Worm (Caenorhabditis elegans) whole organism, young adult: ENCODE data around the gene M110.3.

Experiments used
- B0019.2 ChIP-seq: fragments of 200-800 bp; sonication (Bioruptor generic); conservative IDR thresholded peaks from 2 replicates; pipeline ENCODE4 v1.3.6; 2022; ENCODE audit warnings: missing genetic modification reagents, missing genetic modification characterization, missing compliant biosample characterization
- B0261.1 ChIP-seq: sonication (generic microtip); optimal IDR thresholded peaks from 2 replicates; lab custom pipeline; 2016; ENCODE audit warnings: mild to moderate bottlenecking, missing genetic modification characterization, moderate library complexity, missing compliant biosample characterization
- D2030.7 ChIP-seq: fragments of 200-800 bp; sonication (Bioruptor generic); IDR thresholded peaks from 2 replicates; pipeline ENCODE4 v1.3.6; 2022; ENCODE audit warnings: missing genetic modification reagents, missing genetic modification characterization, missing compliant biosample characterization
- F57A8.1 ChIP-seq: fragments of 200-800 bp; sonication (Bioruptor generic); optimal IDR thresholded peaks from 2 replicates; lab custom pipeline; 2018; ENCODE audit warnings: mild to moderate bottlenecking, missing genetic modification characterization, moderate library complexity, missing compliant biosample characterization
- T26A5.8 ChIP-seq: sonication (generic microtip); optimal IDR thresholded peaks from 2 replicates; lab custom pipeline; 2016; ENCODE audit warnings: missing genetic modification characterization, missing compliant biosample characterization
- Y67H2A.10 ChIP-seq: fragments of 200-800 bp; sonication (Bioruptor generic); conservative IDR thresholded peaks from 2 replicates; pipeline ENCODE4 v1.3.6; 2022; ENCODE audit warnings: missing genetic modification reagents, missing genetic modification characterization, missing compliant biosample characterization
- Y95B8A.8 ChIP-seq: fragments of 200-800 bp; sonication (Bioruptor generic); IDR thresholded peaks from 2 replicates; pipeline ENCODE4 v1.3.6; 2022; ENCODE audit warnings: missing genetic modification reagents, missing genetic modification characterization, missing compliant biosample characterization
- ama-1 ChIP-seq, 3 experiments: fragments of 150-350 bp in 1 of 3; sonication (generic microtip) in 2 of 3; optimal IDR thresholded peaks; 2 replicates each; lab custom pipeline; 2014 to 2018; ENCODE audit warnings: missing biosample characterization in 2 of 3, missing genetic modification characterization in 2 of 3, missing genetic modification reagents in 2 of 3
- atf-7 ChIP-seq: sonication (generic microtip); optimal IDR thresholded peaks from 2 replicates; lab custom pipeline; 2017; ENCODE audit warnings: mild to moderate bottlenecking, missing genetic modification characterization, missing compliant biosample characterization
- athp-1 ChIP-seq: sonication (generic microtip); optimal IDR thresholded peaks from 2 replicates; lab custom pipeline; 2017; ENCODE audit warnings: mild to moderate bottlenecking, missing genetic modification characterization, missing compliant biosample characterization
- attf-3 ChIP-seq: fragments of 200-800 bp; sonication (Bioruptor generic); conservative IDR thresholded peaks from 2 replicates; pipeline ENCODE4 v1.3.6; 2022; ENCODE audit warnings: missing genetic modification reagents, missing genetic modification characterization, missing compliant biosample characterization
- attf-6 ChIP-seq: fragments of 200-800 bp; sonication (Bioruptor generic); IDR thresholded peaks from 2 replicates; pipeline ENCODE4 v1.3.6; 2022; ENCODE audit warnings: missing genetic modification reagents, missing genetic modification characterization, missing compliant biosample characterization
- cebp-1 ChIP-seq, 2 experiments: fragments of 200-800 bp in 1 of 2; sonication (Bioruptor generic) in 1 of 2; sonication (generic microtip) in 1 of 2; IDR thresholded peaks in 1 of 2; optimal IDR thresholded peaks in 1 of 2; 2 replicates each; pipeline versions ENCODE4 v1.3.6 to Lab custom; 2017 to 2022; ENCODE audit warnings: missing compliant biosample characterization in 2 of 2, missing genetic modification characterization in 2 of 2, mild to moderate bottlenecking in 1 of 2, missing genetic modification reagents in 1 of 2, moderate library complexity in 1 of 2
- cebp-2 ChIP-seq: fragments of 200-800 bp; sonication (Bioruptor generic); IDR thresholded peaks from 2 replicates; pipeline ENCODE4 v1.3.6; 2022; ENCODE audit warnings: missing genetic modification characterization, missing compliant biosample characterization
- dox-1 ChIP-seq: fragments of 200-800 bp; sonication (Bioruptor generic); IDR thresholded peaks from 2 replicates; pipeline ENCODE4 v1.3.6; 2022; ENCODE audit warnings: missing genetic modification reagents, missing genetic modification characterization, missing compliant biosample characterization
- gei-17 ChIP-seq: fragments of 200-800 bp; sonication (Bioruptor generic); optimal IDR thresholded peaks from 2 replicates; lab custom pipeline; 2018; ENCODE audit warnings: mild to moderate bottlenecking, missing genetic modification characterization, missing compliant biosample characterization
- him-1 ChIP-seq: sonication (generic microtip); optimal IDR thresholded peaks from 2 replicates; lab custom pipeline; 2016; ENCODE audit warnings: missing genotype, missing genetic modification reagents, missing genetic modification characterization, missing compliant biosample characterization
- hlh-26 ChIP-seq: fragments of 200-800 bp; sonication (Bioruptor generic); conservative IDR thresholded peaks from 2 replicates; pipeline ENCODE4 v1.3.6; 2022; ENCODE audit warnings: missing genetic modification reagents, missing genetic modification characterization, missing compliant biosample characterization
- hrde-1 ChIP-seq: sonication (generic microtip); optimal IDR thresholded peaks from 2 replicates; lab custom pipeline; 2016; ENCODE audit warnings: missing genetic modification characterization, mild to moderate bottlenecking, missing compliant biosample characterization, moderate library complexity, missing genotype, missing genetic modification reagents, borderline replicate concordance
- lag-1 ChIP-seq: fragments of 200-800 bp; sonication (Bioruptor generic); IDR thresholded peaks from 2 replicates; pipeline ENCODE4 v1.3.6; 2022; ENCODE audit warnings: missing genetic modification reagents, missing genetic modification characterization, missing compliant biosample characterization
- madf-10 ChIP-seq: sonication (generic microtip); optimal IDR thresholded peaks from 2 replicates; lab custom pipeline; 2016; ENCODE audit warnings: mild to moderate bottlenecking, missing genetic modification characterization, missing compliant biosample characterization
- madf-8 ChIP-seq: fragments of 200-800 bp; sonication (Bioruptor generic); conservative IDR thresholded peaks from 2 replicates; pipeline ENCODE4 v1.3.6; 2022; ENCODE audit warnings: missing genetic modification reagents, missing genetic modification characterization, missing compliant biosample characterization
- mes-4 ChIP-seq: sonication (generic microtip); optimal IDR thresholded peaks from 2 replicates; lab custom pipeline; 2016; ENCODE audit warnings: missing genotype, missing genetic modification characterization, missing compliant biosample characterization
- nfya-2 ChIP-seq: fragments of 200-800 bp; sonication (Bioruptor generic); IDR thresholded peaks from 2 replicates; pipeline ENCODE4 v1.3.6; 2022; ENCODE audit warnings: missing genetic modification reagents, missing genetic modification characterization, missing compliant biosample characterization
- nfyb-1 ChIP-seq: fragments of 200-800 bp; sonication (Bioruptor generic); IDR thresholded peaks from 2 replicates; pipeline ENCODE4 v1.3.6; 2022; ENCODE audit warnings: missing genetic modification reagents, missing genetic modification characterization, missing compliant biosample characterization
- nhr-80 ChIP-seq: sonication (generic microtip); optimal IDR thresholded peaks from 2 replicates; lab custom pipeline; 2016; ENCODE audit warnings: missing genetic modification characterization, missing compliant biosample characterization
- nhr-90 ChIP-seq: sonication (generic microtip); optimal IDR thresholded peaks from 2 replicates; lab custom pipeline; 2016; ENCODE audit warnings: missing genotype, mild to moderate bottlenecking, missing genetic modification characterization, missing compliant biosample characterization
- rec-8 ChIP-seq, 2 experiments: sonication (generic microtip); optimal IDR thresholded peaks; 2 replicates each; lab custom pipeline; 2016; ENCODE audit warnings: mild to moderate bottlenecking in 2 of 2, missing genetic modification characterization in 2 of 2, missing genetic modification reagents in 2 of 2, missing genotype in 2 of 2, missing biosample characterization in 1 of 2, missing compliant biosample characterization in 1 of 2, moderate library complexity in 1 of 2
- sdz-38 ChIP-seq: sonication (generic microtip); optimal IDR thresholded peaks from 2 replicates; lab custom pipeline; 2016; ENCODE audit warnings: missing genotype, missing genetic modification characterization, missing compliant biosample characterization
- sea-2 ChIP-seq: fragments of 200-800 bp; sonication (Bioruptor generic); IDR thresholded peaks from 2 replicates; pipeline ENCODE4 v1.3.6; 2022; ENCODE audit warnings: missing genetic modification characterization, missing compliant biosample characterization
- snpc-4 ChIP-seq, 5 experiments: fragments of 150-350 bp in 1 of 5; sonication (generic microtip) in 4 of 5; optimal IDR thresholded peaks; 2 replicates each; lab custom pipeline; 2014 to 2018; ENCODE audit warnings: missing genetic modification characterization in 5 of 5, missing biosample characterization in 3 of 5, antibody characterized with exemption in 2 of 5, mild to moderate bottlenecking in 2 of 5, missing compliant biosample characterization in 2 of 5, missing genotype in 2 of 5, moderate library complexity in 2 of 5, missing genetic modification reagents in 1 of 5
- sptf-2 ChIP-seq: fragments of 200-800 bp; sonication (Bioruptor generic); optimal IDR thresholded peaks from 2 replicates; lab custom pipeline; 2018; ENCODE audit warnings: mild to moderate bottlenecking, missing genetic modification characterization, missing compliant biosample characterization
- tbx-9 ChIP-seq: sonication (generic microtip); optimal IDR thresholded peaks from 2 replicates; lab custom pipeline; 2016; ENCODE audit warnings: borderline replicate concordance, missing genetic modification characterization, inconsistent platforms, missing compliant biosample characterization
- unc-130 ChIP-seq: sonication (generic microtip); optimal IDR thresholded peaks from 2 replicates; lab custom pipeline; 2016; ENCODE audit warnings: missing genetic modification reagents, missing genetic modification characterization, missing compliant biosample characterization
- xnd-1 ChIP-seq: sonication (generic microtip); optimal IDR thresholded peaks from 2 replicates; lab custom pipeline; 2016; ENCODE audit warnings: missing genotype, missing genetic modification reagents, missing genetic modification characterization, missing compliant biosample characterization
- ztf-18 ChIP-seq: sonication (generic microtip); optimal IDR thresholded peaks from 2 replicates; lab custom pipeline; 2016; ENCODE audit warnings: missing genotype, mild to moderate bottlenecking, missing genetic modification characterization, missing compliant biosample characterization
- ztf-3 ChIP-seq: fragments of 200-800 bp; sonication (Bioruptor generic); optimal IDR thresholded peaks from 2 replicates; lab custom pipeline; 2018; ENCODE audit warnings: mild to moderate bottlenecking, missing genetic modification characterization, missing compliant biosample characterization
- ztf-6 ChIP-seq: fragments of 200-800 bp; sonication (Bioruptor generic); IDR thresholded peaks from 2 replicates; pipeline ENCODE4 v1.3.6; 2022; ENCODE audit warnings: missing genetic modification reagents, missing genetic modification characterization, missing compliant biosample characterization

The M110.3 gene

ce11 chrII:8214367-8214766, 2.0 kb downstream of the M110.3 start, which contains the start of gene M110.10:
Gene M110.10 (minus strand): TSS chrII:8214467.
- no peak for TF ChIP-seq madf-10 (tag; lab: Kevin White, UChicago)
- TF ChIP-seq attf-6: no peak
- TF ChIP-seq ztf-18 (tag; lab: Kevin White, UChicago): no peak
- no peak for TF ChIP-seq B0019.2 (GFP tag; lab: Robert Waterston, UW)
- TF ChIP-seq F57A8.1 (GFP tag; lab: Kevin White, UChicago): no peak
- no peak for TF ChIP-seq hrde-1 (tag; lab: Kevin White, UChicago)
- no peak for TF ChIP-seq nfyb-1 (GFP tag; lab: Robert Waterston, UW)
- no peak for TF ChIP-seq ama-1 (optimal IDR thresholded peaks at IDR 0.05; lab: Kevin White, UChicago)
- no peak for TF ChIP-seq ama-1 (GFP tag; optimal IDR thresholded peaks at IDR 0.05; lab: Kevin White, UChicago)
- TF ChIP-seq ztf-6 (GFP tag; lab: Robert Waterston, UW): no peak
- TF ChIP-seq him-1 (tag; lab: Kevin White, UChicago): no peak
- no peak for TF ChIP-seq nhr-90 (tag; lab: Kevin White, UChicago)
- TF ChIP-seq xnd-1 (tag; lab: Kevin White, UChicago): no peak
- no peak for TF ChIP-seq snpc-4 (GFP tag; optimal IDR thresholded peaks at IDR 0.05; lab: Kevin White, UChicago)
- no peak for TF ChIP-seq snpc-4 (tag; optimal IDR thresholded peaks at IDR 0.05; lab: Kevin White, UChicago)
- no peak for TF ChIP-seq B0261.1
- no peak for TF ChIP-seq athp-1 (tag; lab: Kevin White, UChicago)
- no peak for TF ChIP-seq ztf-3
- TF ChIP-seq, all 124 proteins: peak for 0

ce11 chrII:8212680-8213079, 3.7 kb downstream of the M110.3 start, which contains the start of gene twk-3:
Gene twk-3 (minus strand): TSS chrII:8212780.
- TF ChIP-seq sea-2 (GFP tag; lab: Robert Waterston, UW) (no peak), lag-1 (no peak), attf-3 (GFP tag; lab: Robert Waterston, UW) (no peak), T26A5.8 (tag; lab: Kevin White, UChicago) (no peak), cebp-2 (GFP tag; lab: Robert Waterston, UW) (no peak), attf-6 (no peak), nfya-2 (GFP tag; lab: Robert Waterston, UW) (no peak), rec-8 (tag; optimal IDR thresholded peaks at IDR 0.05; lab: Kevin White, UChicago) (no peak), xnd-1 (tag; lab: Kevin White, UChicago) (no peak), Y95B8A.8 (GFP tag; lab: Robert Waterston, UW) (no peak), D2030.7 (GFP tag; lab: Robert Waterston, UW) (no peak), dox-1 (GFP tag; lab: Robert Waterston, UW) (no peak), tbx-9 (no peak), hlh-26 (GFP tag; lab: Robert Waterston, UW) (no peak), mes-4 (tag; lab: Kevin White, UChicago) (no peak), sdz-38 (tag; lab: Kevin White, UChicago) (no peak), Y67H2A.10 (GFP tag; lab: Robert Waterston, UW) (no peak)

- no peak for TF ChIP-seq sptf-2 (GFP tag; lab: Kevin White, UChicago)
- TF ChIP-seq atf-7: no peak
- no peak for TF ChIP-seq cebp-1 (GFP tag; IDR thresholded peaks at IDR 0.05; lab: Robert Waterston, UW)
- no peak for TF ChIP-seq cebp-1 (tag; optimal IDR thresholded peaks at IDR 0.05; lab: Kevin White, UChicago)
- TF ChIP-seq nhr-80: no peak
- no peak for TF ChIP-seq madf-8 (GFP tag; lab: Robert Waterston, UW)
- TF ChIP-seq gei-17 (GFP tag; lab: Kevin White, UChicago): no peak
- TF ChIP-seq unc-130 (GFP tag; lab: Kevin White, UChicago): no peak
- TF ChIP-seq madf-10 (tag; lab: Kevin White, UChicago): no peak
- TF ChIP-seq, all 124 proteins: peak for 0
Measured at ce11 chrII:8209476-8209875, 6.9 kb downstream of the M110.3 start, which contains the start of gene M110.8. Gene M110.8 (minus strand): TSS chrII:8209576.
